Worm (Caenorhabditis elegans): ENCODE measurements around the gene trx-3.

Gene trx-3

ce11 chrIV:4511259-4511890 lies 24.5 kb downstream of the trx-3 start, which contains the start of the genes rfth-1 and ZK180.8:
rfth-1 (minus strand) TSS chrIV:4511309.
ZK180.8 (minus strand) TSS chrIV:4511724.
- TF ChIP-seq egl-43 (GFP tag; IDR thresholded peaks at IDR 0.05): peak; percentile 65
- no peak for TF ChIP-seq zfp-3 (GFP tag; conservative IDR thresholded peaks at IDR 0.05)
- no peak for TF ChIP-seq arid-1 (GFP tag; conservative IDR thresholded peaks at IDR 0.05)
- TF ChIP-seq mep-1 (tag; optimal IDR thresholded peaks at IDR 0.05): no peak
- TF ChIP-seq nhr-28 (tag; optimal IDR thresholded peaks at IDR 0.05): peak; percentile 42
- no peak for TF ChIP-seq tra-1 (GFP tag; IDR thresholded peaks at IDR 0.05)
- TF ChIP-seq saeg-2 (GFP tag; IDR thresholded peaks at IDR 0.05): no peak
- TF ChIP-seq daf-16 (GFP tag; optimal IDR thresholded peaks at IDR 0.05): no peak
- no peak for TF ChIP-seq daf-16 (tag; optimal IDR thresholded peaks at IDR 0.05)
- peak; percentile 10 for TF ChIP-seq mes-2 (tag; optimal IDR thresholded peaks at IDR 0.05; ENCODE audit: poor library complexity, severe bottlenecking)
- TF ChIP-seq nhr-25 (tag; optimal IDR thresholded peaks at IDR 0.05; ENCODE audit: borderline replicate concordance, insufficient read depth): no peak
- TF ChIP-seq ztf-11 (tag; optimal IDR thresholded peaks at IDR 0.05): no peak
- TF ChIP-seq gei-8 (GFP tag; optimal IDR thresholded peaks at IDR 0.05): peak; percentile 2
- no peak for TF ChIP-seq nhr-77 (tag; optimal IDR thresholded peaks at IDR 0.05)
- peak; percentile 24 for TF ChIP-seq dve-1 (tag; optimal IDR thresholded peaks at IDR 0.05; ENCODE audit: insufficient read depth)
- no peak for TF ChIP-seq ceh-32 (tag; optimal IDR thresholded peaks at IDR 0.05; ENCODE audit: poor library complexity)
- no peak for TF ChIP-seq nhr-48 (tag; optimal IDR thresholded peaks at IDR 0.05)
- peak; percentile 61 for TF ChIP-seq hlh-30 (tag; optimal IDR thresholded peaks at IDR 0.05; ENCODE audit: insufficient read depth)
- peak; percentile 18 for TF ChIP-seq hlh-11 (tag; optimal IDR thresholded peaks at IDR 0.05)
- no peak for TF ChIP-seq hmg-1.1 (GFP tag; IDR thresholded peaks at IDR 0.05)
- no peak for TF ChIP-seq nhr-237 (tag; optimal IDR thresholded peaks at IDR 0.05)
- TF ChIP-seq mxl-3 (GFP tag; optimal IDR thresholded peaks at IDR 0.05): no peak
- no peak for TF ChIP-seq dmd-8 (GFP tag; IDR thresholded peaks at IDR 0.05)
- TF ChIP-seq nhr-42 (GFP tag; IDR thresholded peaks at IDR 0.05): peak; percentile 50; the same call in 1 of the 2 replicates
- no peak for TF ChIP-seq T20F7.1 (GFP tag; optimal IDR thresholded peaks at IDR 0.05)
- TF ChIP-seq zip-2 (tag; optimal IDR thresholded peaks at IDR 0.05): no peak
- no peak for TF ChIP-seq lin-39 (tag; optimal IDR thresholded peaks at IDR 0.05)
- TF ChIP-seq D1046.2 (GFP tag; IDR thresholded peaks at IDR 0.05): no peak
- TF ChIP-seq nhr-10 (tag; optimal IDR thresholded peaks at IDR 0.05): no peak
- TF ChIP-seq aha-1 (tag): no peak
- no peak for TF ChIP-seq php-3 (GFP tag; IDR thresholded peaks at IDR 0.05)
- TF ChIP-seq lin-29 (GFP tag; IDR thresholded peaks at IDR 0.05): no peak
- no peak for TF ChIP-seq unc-39 (tag; optimal IDR thresholded peaks at IDR 0.05)
- no peak for TF ChIP-seq daf-12 (tag; optimal IDR thresholded peaks at IDR 0.05)
- no peak for TF ChIP-seq rbr-2 (tag; optimal IDR thresholded peaks at IDR 0.05)
- no peak for TF ChIP-seq unc-130 (GFP tag; optimal IDR thresholded peaks at IDR 0.05)
- no peak for TF ChIP-seq ceh-20 (GFP tag; IDR thresholded peaks at IDR 0.05)

- TF ChIP-seq dve-1 (tag; optimal IDR thresholded peaks at IDR 0.05; ENCODE audit: insufficient read depth): no peak
- TF ChIP-seq lin-29 (GFP tag; IDR thresholded peaks at IDR 0.05): no peak
- no peak for TF ChIP-seq cey-2 (tag; optimal IDR thresholded peaks at IDR 0.05; ENCODE audit: borderline replicate concordance, insufficient read depth)
- TF ChIP-seq arid-1 (GFP tag; conservative IDR thresholded peaks at IDR 0.05): peak; percentile 52; the same call in 1 of the 2 replicates
- peak; percentile 36 for TF ChIP-seq F49E8.2 (tag; optimal IDR thresholded peaks at IDR 0.05; ENCODE audit: borderline replicate concordance)
- TF ChIP-seq nhr-41 (GFP tag; IDR thresholded peaks at IDR 0.05): no peak
- peak; percentile 50; the same call in 1 of the 2 replicates for TF ChIP-seq lin-1 (GFP tag; IDR thresholded peaks at IDR 0.05)
- peak; percentile 75 for TF ChIP-seq nhr-77 (tag; optimal IDR thresholded peaks at IDR 0.05)
- peak; percentile 71 for TF ChIP-seq duxl-1 (tag; optimal IDR thresholded peaks at IDR 0.05; ENCODE audit: poor library complexity)
- TF ChIP-seq nhr-6 (tag; optimal IDR thresholded peaks at IDR 0.05): peak; percentile 38
- no peak for TF ChIP-seq nhr-111 (GFP tag; optimal IDR thresholded peaks at IDR 0.05)
- 0 out of 2 replicates have a peak, but pooled peaks have one; percentile 43 for TF ChIP-seq pha-4 (GFP tag; IDR thresholded peaks at IDR 0.05)
- TF ChIP-seq pha-4 (tag; optimal IDR thresholded peaks at IDR 0.05): no peak
- TF ChIP-seq lin-15B (tag; optimal IDR thresholded peaks at IDR 0.05): no peak
- peak; percentile 85 for TF ChIP-seq nhr-102 (tag; optimal IDR thresholded peaks at IDR 0.05)
- TF ChIP-seq mdt-29 (GFP tag; IDR thresholded peaks at IDR 0.05): peak; percentile 50; the same call in 1 of the 2 replicates
- TF ChIP-seq T20F7.1 (GFP tag; optimal IDR thresholded peaks at IDR 0.05): no peak
- peak; percentile 69 for TF ChIP-seq hlh-30 (tag; optimal IDR thresholded peaks at IDR 0.05; ENCODE audit: insufficient read depth)
- TF ChIP-seq mep-1 (tag; optimal IDR thresholded peaks at IDR 0.05): peak; percentile 83
These were observed 26.5 kb downstream of the trx-3 start, which contains the start of gene sar-1 for ce11 chrIV:4513269-4513819. sar-1 (minus strand) TSS chrIV:4513319.
